Fruit fly (Drosophila melanogaster) whole organism, wandering third instar larva: ENCODE data around the gene Nepl12.

ENCODE experiments used
- Abd-B ChIP-seq: fragments of >200 bp; optimal IDR thresholded peaks from 2 replicates; lab custom pipeline; 2017; ENCODE audit warnings: missing biosample characterization, missing genetic modification characterization
- CG32264 ChIP-seq: fragments of 200-800 bp; sonication (Bioruptor generic); optimal IDR thresholded peaks from 2 replicates; lab custom pipeline; 2016; ENCODE audit warnings: missing biosample characterization, missing genetic modification characterization
- CG9705 ChIP-seq: fragments of 200-800 bp; sonication (Bioruptor generic); optimal IDR thresholded peaks from 2 replicates; lab custom pipeline; 2018; ENCODE audit warnings: missing biosample characterization, mild to moderate bottlenecking, missing genetic modification characterization
- CrebA ChIP-seq: fragments of 200-800 bp; sonication (Bioruptor generic); optimal IDR thresholded peaks from 2 replicates; lab custom pipeline; 2016; ENCODE audit warnings: missing biosample characterization, mild to moderate bottlenecking, missing genetic modification characterization, borderline replicate concordance
- Dfd ChIP-seq: fragments of >200 bp; optimal IDR thresholded peaks from 2 replicates; lab custom pipeline; 2017; ENCODE audit warnings: missing biosample characterization, missing genetic modification characterization
- Dif ChIP-seq: fragments of 200-275, 200-300 bp; sonication (Bioruptor generic); optimal IDR thresholded peaks from 2 replicates; lab custom pipeline; 2018; ENCODE audit warnings: missing biosample characterization, missing genetic modification characterization; ENCODE audit not compliant: partially characterized antibody
- GATAd ChIP-seq: sonication (Bioruptor generic); optimal IDR thresholded peaks from 2 replicates; lab custom pipeline; 2016; ENCODE audit warnings: missing biosample characterization, missing genetic modification characterization
- Hnf4 ChIP-seq: fragments of 200-800 bp; sonication (Bioruptor generic); optimal IDR thresholded peaks from 2 replicates; lab custom pipeline; 2016; ENCODE audit warnings: missing biosample characterization, mild to moderate bottlenecking, missing genetic modification characterization
- Hr78 ChIP-seq: fragments of >200 bp; optimal IDR thresholded peaks from 2 replicates; lab custom pipeline; 2017; ENCODE audit warnings: missing biosample characterization, missing genetic modification characterization
- Hr83 ChIP-seq: fragments of 200-300 bp; sonication (Bioruptor generic); optimal IDR thresholded peaks from 2 replicates; lab custom pipeline; 2016; ENCODE audit warnings: missing biosample characterization, mild to moderate bottlenecking, missing genetic modification characterization, moderate library complexity; ENCODE audit not compliant: poor library complexity, severe bottlenecking
- Mio ChIP-seq: sonication (Bioruptor generic); optimal IDR thresholded peaks from 2 replicates; lab custom pipeline; 2016; ENCODE audit warnings: missing biosample characterization, missing genetic modification characterization
- Myc ChIP-seq: fragments of >200 bp; optimal IDR thresholded peaks from 2 replicates; lab custom pipeline; 2017
- N ChIP-seq: fragments of >200 bp; optimal IDR thresholded peaks from 2 replicates; lab custom pipeline; 2018; ENCODE audit warnings: missing biosample characterization, missing external identifiers, missing genetic modification characterization
- OdsH ChIP-seq: fragments of 200-800 bp; sonication (Bioruptor generic); optimal IDR thresholded peaks from 2 replicates; lab custom pipeline; 2016; ENCODE audit warnings: missing biosample characterization, mild to moderate bottlenecking, missing genetic modification characterization
- Rel ChIP-seq, 2 experiments: fragments of 200-800 bp; sonication (Bioruptor generic) in 1 of 2; optimal IDR thresholded peaks; 2 replicates in 1 of 2; 3 replicates in 1 of 2; lab custom pipeline; 2016 to 2019; ENCODE audit warnings: mild to moderate bottlenecking in 2 of 2, missing biosample characterization in 2 of 2, missing genetic modification characterization in 2 of 2, moderate library complexity in 1 of 2
- Vsx2 ChIP-seq: fragments of 200-300, 225-300 bp; sonication (Bioruptor generic); optimal IDR thresholded peaks from 2 replicates; lab custom pipeline; 2018; ENCODE audit warnings: missing biosample characterization, missing genetic modification characterization; ENCODE audit not compliant: partially characterized antibody
- br ChIP-seq: fragments of 200-800 bp; sonication (Bioruptor generic); optimal IDR thresholded peaks from 2 replicates; lab custom pipeline; 2016; ENCODE audit warnings: missing biosample characterization, missing genetic modification characterization
- brk ChIP-seq: fragments of 200-800 bp; sonication (Bioruptor generic); optimal IDR thresholded peaks from 2 replicates; lab custom pipeline; 2016; ENCODE audit warnings: missing biosample characterization, mild to moderate bottlenecking, missing genetic modification characterization
- dl ChIP-seq, 2 experiments: fragments of 175-275, 200-275 bp in 1 of 2; fragments of 200-275 bp in 1 of 2; sonication (Bioruptor generic); optimal IDR thresholded peaks; lab custom pipeline; 2018; ENCODE audit warnings: mild to moderate bottlenecking in 2 of 2, missing biosample characterization in 2 of 2, missing genetic modification characterization in 2 of 2, moderate library complexity in 2 of 2; ENCODE audit not compliant: partially characterized antibody in 2 of 2, insufficient read depth in 1 of 2
- dmrt93B ChIP-seq: fragments of 200-800 bp; sonication (Bioruptor generic); optimal IDR thresholded peaks from 2 replicates; lab custom pipeline; 2018; ENCODE audit warnings: missing biosample characterization, mild to moderate bottlenecking, missing genetic modification characterization
- dsf ChIP-seq: sonication (Bioruptor generic); optimal IDR thresholded peaks from 2 replicates; lab custom pipeline; 2016; ENCODE audit warnings: missing biosample characterization, missing genetic modification characterization, borderline replicate concordance
- ey ChIP-seq: fragments of 200-800 bp; sonication (Bioruptor generic); optimal IDR thresholded peaks from 2 replicates; lab custom pipeline; 2016; ENCODE audit warnings: missing biosample characterization, missing genetic modification characterization
- foxo ChIP-seq, 2 experiments: fragments of 200-800 bp; sonication (Bioruptor generic); optimal IDR thresholded peaks; 2 replicates in 1 of 2; 3 replicates in 1 of 2; lab custom pipeline; 2016 to 2017; ENCODE audit warnings: missing biosample characterization in 2 of 2, missing genetic modification characterization in 2 of 2
- fru ChIP-seq: fragments of 200-800 bp; sonication (Bioruptor generic); optimal IDR thresholded peaks from 3 replicates; lab custom pipeline; 2016; ENCODE audit warnings: missing biosample characterization, mild to moderate bottlenecking, missing genetic modification characterization
- h ChIP-seq: fragments of 200-800 bp; sonication (Bioruptor generic); optimal IDR thresholded peaks from 3 replicates; lab custom pipeline; 2016; ENCODE audit warnings: missing biosample characterization, mild to moderate bottlenecking, missing genetic modification characterization
- jim ChIP-seq: fragments of 175-275, 200-325 bp; sonication (Bioruptor generic); optimal IDR thresholded peaks from 2 replicates; lab custom pipeline; 2016; ENCODE audit warnings: missing biosample characterization, mild to moderate bottlenecking, missing genetic modification characterization
- lola ChIP-seq: fragments of >200 bp; optimal IDR thresholded peaks from 2 replicates; lab custom pipeline; 2017; ENCODE audit warnings: missing biosample characterization, missing genetic modification characterization
- pan ChIP-seq: fragments of >200 bp; optimal IDR thresholded peaks from 2 replicates; lab custom pipeline; 2017
- psq ChIP-seq: fragments of 200-800 bp; sonication (Bioruptor generic); optimal IDR thresholded peaks from 3 replicates; lab custom pipeline; 2017; ENCODE audit warnings: missing biosample characterization, mild to moderate bottlenecking, missing genetic modification characterization, moderate library complexity
- rgr ChIP-seq: fragments of 200-800 bp; sonication (Bioruptor generic); optimal IDR thresholded peaks from 3 replicates; lab custom pipeline; 2016; ENCODE audit warnings: missing biosample characterization, mild to moderate bottlenecking, missing genetic modification characterization
- tai ChIP-seq: sonication (Bioruptor generic); optimal IDR thresholded peaks from 2 replicates; lab custom pipeline; 2016; ENCODE audit warnings: missing biosample characterization, missing genetic modification characterization
- usp ChIP-seq: fragments of >200 bp; optimal IDR thresholded peaks from 2 replicates; lab custom pipeline; 2017; ENCODE audit warnings: missing biosample characterization, missing genetic modification characterization
- woc ChIP-seq: sonication (Bioruptor generic); optimal IDR thresholded peaks from 2 replicates; lab custom pipeline; 2016; ENCODE audit warnings: missing biosample characterization, mild to moderate bottlenecking, missing genetic modification characterization

Nepl12 gene

DNA sequence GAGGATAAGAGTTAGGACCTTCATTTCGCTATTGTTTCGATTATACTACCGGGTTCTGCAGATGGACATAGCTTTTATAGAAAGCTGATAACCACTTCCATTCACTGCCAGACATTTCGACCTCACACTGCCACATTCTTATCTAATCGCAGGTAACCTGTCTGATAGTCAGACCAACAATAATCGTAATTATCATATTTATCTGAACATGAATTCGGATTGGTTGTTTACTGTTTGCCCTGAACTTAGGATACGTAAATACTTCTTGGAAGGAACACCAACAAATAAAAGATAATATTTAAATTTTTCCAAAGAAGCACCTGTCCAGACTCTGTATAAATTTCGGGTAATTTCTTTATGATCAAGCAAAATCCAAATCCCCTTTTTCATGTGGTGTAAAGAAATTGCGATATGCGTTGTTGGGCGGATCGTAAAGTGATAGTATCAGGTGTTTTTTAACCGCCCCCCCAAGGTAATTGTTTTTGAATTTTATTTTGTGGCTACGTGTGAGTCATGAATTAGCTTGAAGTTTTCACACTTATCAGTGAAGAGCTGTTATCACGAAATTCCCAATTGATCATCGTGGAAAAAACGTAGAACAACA, 29.1 kb upstream of the Nepl12 start, which contains the start of gene Fst:
Fst (minus strand) TSS at position 51 of the 604 bp plus-strand sequence.
- no peak for TF ChIP-seq CG9705 (GFP tag; lab: Kevin White, UChicago)
- TF ChIP-seq fru (GFP tag; lab: Kevin White, UChicago) = peak; percentile 19
- no peak for TF ChIP-seq Rel (GFP tag; optimal IDR thresholded peaks at IDR 0.05; lab: Kevin White, UChicago)
- peak; percentile 5 for TF ChIP-seq Rel (tag; optimal IDR thresholded peaks at IDR 0.05; lab: Kevin White, UChicago)
- no peak for TF ChIP-seq OdsH (GFP tag; lab: Kevin White, UChicago)
- TF ChIP-seq pan (lab: Kevin White, UChicago) = no peak
- peak in 1 of 2 experiments; percentile 13 for TF ChIP-seq foxo (GFP tag; optimal IDR thresholded peaks at IDR 0.05; lab: Kevin White, UChicago)
- peak; percentile 14 for TF ChIP-seq h (GFP tag; lab: Kevin White, UChicago)

dm6 chr3R:9665405-9665804, 9.9 kb upstream of the Nepl12 start:
- no peak for TF ChIP-seq tai (GFP tag; lab: Kevin White, UChicago)
- no peak for TF ChIP-seq ey (GFP tag; lab: Kevin White, UChicago)
- no peak for TF ChIP-seq CG9705 (GFP tag; lab: Kevin White, UChicago)
- no peak for TF ChIP-seq br (GFP tag; lab: Kevin White, UChicago)
- TF ChIP-seq lola (GFP tag; lab: Kevin White, UChicago) = no peak
- TF ChIP-seq h (GFP tag; lab: Kevin White, UChicago) = no peak
- TF ChIP-seq dmrt93B = no peak
- TF ChIP-seq Hnf4 = no peak
- TF ChIP-seq brk (GFP tag; lab: Kevin White, UChicago) = no peak
- no peak for TF ChIP-seq pan (lab: Kevin White, UChicago)
- no peak for TF ChIP-seq foxo (GFP tag; optimal IDR thresholded peaks at IDR 0.05; lab: Kevin White, UChicago)
- TF ChIP-seq woc (GFP tag; lab: Kevin White, UChicago) = no peak
- TF ChIP-seq, all 38 proteins: peak for 0

- no peak for TF ChIP-seq dsf
- TF ChIP-seq Mio = no peak
- TF ChIP-seq jim (GFP tag; lab: Kevin White, UChicago) = no peak
- TF ChIP-seq Abd-B (GFP tag; lab: Kevin White, UChicago) = no peak
- TF ChIP-seq usp (GFP tag; lab: Kevin White, UChicago) = no peak
- TF ChIP-seq fru (GFP tag; lab: Kevin White, UChicago) = no peak
- no peak for TF ChIP-seq N (GFP tag; lab: Kevin White, UChicago)
- TF ChIP-seq brk (GFP tag; lab: Kevin White, UChicago) = no peak
- no peak for TF ChIP-seq GATAd (GFP tag; lab: Kevin White, UChicago)
- TF ChIP-seq h (GFP tag; lab: Kevin White, UChicago) = no peak
- no peak for TF ChIP-seq pan (lab: Kevin White, UChicago)
These were observed 2.1 kb upstream of the Nepl12 start for dm6 chr3R:9673207-9673606.

- TF ChIP-seq lola (GFP tag; lab: Kevin White, UChicago) (no peak), dl (GFP tag; optimal IDR thresholded peaks at IDR 0.05; lab: Kevin White, UChicago; ENCODE audit: insufficient read depth in 1 of 2, partially characterized antibody in 2 of 2) (no peak), CG32264 (GFP tag; lab: Kevin White, UChicago) (no peak), woc (GFP tag; lab: Kevin White, UChicago) (no peak), OdsH (GFP tag; lab: Kevin White, UChicago) (no peak), tai (GFP tag; lab: Kevin White, UChicago) (no peak), Hr83 (no peak), Dfd (GFP tag; lab: Kevin White, UChicago) (no peak), Rel (GFP tag; optimal IDR thresholded peaks at IDR 0.05; lab: Kevin White, UChicago) (no peak), Rel (tag; optimal IDR thresholded peaks at IDR 0.05; lab: Kevin White, UChicago) (no peak), Myc (no peak), foxo (GFP tag; optimal IDR thresholded peaks at IDR 0.05; lab: Kevin White, UChicago) (no peak), Vsx2 (no peak), Hr78 (GFP tag; lab: Kevin White, UChicago) (no peak), brk (GFP tag; lab: Kevin White, UChicago) (no peak), Dif (GFP tag; lab: Kevin White, UChicago) (no peak), Hnf4 (no peak), rgr (GFP tag; lab: Kevin White, UChicago) (no peak), CrebA (GFP tag; lab: Kevin White, UChicago) (no peak), Abd-B (GFP tag; lab: Kevin White, UChicago) (no peak), psq (GFP tag; lab: Kevin White, UChicago) (no peak)
These were observed 1.1 kb upstream of the Nepl12 start, which contains the start of gene Dhc1 for dm6 chr3R:9674196-9674693. Gene Dhc1, minus strand, starts transcription at chr3R:9674643.
